Worm (Caenorhabditis elegans) whole organism, L3 larva: ENCODE data around the gene F45B8.5.
A peak's percentile ranks its signal among the peaks of the same experiment; 100 is the strongest.

ENCODE experiments used
- ZK546.5 ChIP-seq: sonication (generic microtip); optimal IDR thresholded peaks from 2 replicates; lab custom pipeline; 2017; ENCODE audit warnings: missing biosample characterization, missing genetic modification characterization
- ceh-28 ChIP-seq: fragments of 150-350 bp; optimal IDR thresholded peaks from 2 replicates; lab custom pipeline; 2014; ENCODE audit warnings: missing biosample characterization, missing genetic modification reagents, missing genetic modification characterization
- egl-5 ChIP-seq: fragments of 150-350 bp; optimal IDR thresholded peaks from 2 replicates; lab custom pipeline; 2017; ENCODE audit warnings: missing biosample characterization, missing genetic modification reagents, missing genetic modification characterization, inconsistent platforms
- elt-3 ChIP-seq, 3 experiments: fragments of 150-350 bp in 1 of 3; sonication (generic microtip) in 2 of 3; optimal IDR thresholded peaks; 2 replicates in 2 of 3; 4 replicates in 1 of 3; lab custom pipeline; 2014 to 2017; ENCODE audit warnings: missing biosample characterization in 3 of 3, missing genetic modification characterization in 3 of 3
- fkh-10 ChIP-seq: sonication (generic microtip); optimal IDR thresholded peaks from 2 replicates; lab custom pipeline; 2017; ENCODE audit warnings: missing biosample characterization, missing genetic modification reagents, missing genetic modification characterization
- hmg-11 ChIP-seq: sonication (generic microtip); optimal IDR thresholded peaks from 2 replicates; lab custom pipeline; 2016; ENCODE audit warnings: missing genetic modification characterization, missing compliant biosample characterization
- lin-39 ChIP-seq: fragments of 150-350 bp; optimal IDR thresholded peaks from 2 replicates; lab custom pipeline; 2018; ENCODE audit warnings: missing biosample characterization, missing genetic modification reagents, missing genetic modification characterization
- nfya-1 ChIP-seq: sonication (generic microtip); optimal IDR thresholded peaks from 2 replicates; lab custom pipeline; 2017; ENCODE audit warnings: missing genetic modification characterization, mild to moderate bottlenecking, missing compliant biosample characterization, antibody characterized with exemption, moderate library complexity; ENCODE audit not compliant: insufficient read depth
- nhr-12 ChIP-seq: fragments of 150-350 bp; optimal IDR thresholded peaks from 2 replicates; lab custom pipeline; 2014; ENCODE audit warnings: missing biosample characterization, missing genetic modification characterization
- nhr-23 ChIP-seq: fragments of 150-350 bp; optimal IDR thresholded peaks from 2 replicates; lab custom pipeline; 2014; ENCODE audit warnings: missing biosample characterization, missing genetic modification reagents, missing genetic modification characterization
- nhr-28 ChIP-seq: fragments of 150-350 bp; optimal IDR thresholded peaks from 2 replicates; lab custom pipeline; 2014; ENCODE audit warnings: missing biosample characterization, missing genetic modification characterization
- nhr-67 ChIP-seq: fragments of 150-350 bp; optimal IDR thresholded peaks from 2 replicates; lab custom pipeline; 2014; ENCODE audit warnings: missing biosample characterization, missing genetic modification characterization
- pha-4 ChIP-seq: fragments of 150-350 bp; optimal IDR thresholded peaks from 2 replicates; lab custom pipeline; 2014; ENCODE audit warnings: missing biosample characterization, missing genetic modification reagents, missing genetic modification characterization
- ztf-11 ChIP-seq: fragments of 150-350 bp; optimal IDR thresholded peaks from 2 replicates; lab custom pipeline; 2014; ENCODE audit warnings: missing biosample characterization, missing genetic modification characterization

F45B8.5 gene

ce11 chrX:15011526-15012274, 45.8 kb downstream of the F45B8.5 start:
- no peak for TF ChIP-seq pha-4 (tag; lab: Kevin White, UChicago)
- no peak for TF ChIP-seq nhr-12 (tag; lab: Kevin White, UChicago)
- TF ChIP-seq fkh-10 (GFP tag; lab: Kevin White, UChicago) = peak; percentile 84
- TF ChIP-seq nfya-1 (tag; lab: Kevin White, UChicago) = no peak
- no peak for TF ChIP-seq nhr-23
- no peak for TF ChIP-seq nhr-28 (tag; lab: Kevin White, UChicago)
- TF ChIP-seq elt-3 (tag; optimal IDR thresholded peaks at IDR 0.05; lab: Kevin White, UChicago) = no peak
- no peak for TF ChIP-seq hmg-11 (tag; lab: Kevin White, UChicago)

- TF ChIP-seq nfya-1 (tag; lab: Kevin White, UChicago) = peak; percentile 15
- peak; percentile 81 for TF ChIP-seq egl-5 (tag; lab: Kevin White, UChicago)
- TF ChIP-seq ceh-28 (tag; lab: Kevin White, UChicago) = no peak
- no peak for TF ChIP-seq nhr-67 (tag; lab: Kevin White, UChicago)
- peak; percentile 19 for TF ChIP-seq lin-39 (tag; lab: Kevin White, UChicago)
These were observed 48.1 kb downstream of the F45B8.5 start for ce11 chrX:15013941-15014453.

- no peak for TF ChIP-seq ztf-11 (tag; lab: Kevin White, UChicago)
- no peak for TF ChIP-seq ZK546.5
- no peak for TF ChIP-seq egl-5 (tag; lab: Kevin White, UChicago)
- peak; percentile 2 for TF ChIP-seq nfya-1 (tag; lab: Kevin White, UChicago)
These were observed 50.2 kb downstream of the F45B8.5 start for ce11 chrX:15016102-15016501.
